Fruit fly (Drosophila melanogaster): ENCODE data around the gene CG42238.
A peak's percentile ranks its signal among the peaks of the same experiment; 100 is the strongest.

CG42238 gene

DNA sequence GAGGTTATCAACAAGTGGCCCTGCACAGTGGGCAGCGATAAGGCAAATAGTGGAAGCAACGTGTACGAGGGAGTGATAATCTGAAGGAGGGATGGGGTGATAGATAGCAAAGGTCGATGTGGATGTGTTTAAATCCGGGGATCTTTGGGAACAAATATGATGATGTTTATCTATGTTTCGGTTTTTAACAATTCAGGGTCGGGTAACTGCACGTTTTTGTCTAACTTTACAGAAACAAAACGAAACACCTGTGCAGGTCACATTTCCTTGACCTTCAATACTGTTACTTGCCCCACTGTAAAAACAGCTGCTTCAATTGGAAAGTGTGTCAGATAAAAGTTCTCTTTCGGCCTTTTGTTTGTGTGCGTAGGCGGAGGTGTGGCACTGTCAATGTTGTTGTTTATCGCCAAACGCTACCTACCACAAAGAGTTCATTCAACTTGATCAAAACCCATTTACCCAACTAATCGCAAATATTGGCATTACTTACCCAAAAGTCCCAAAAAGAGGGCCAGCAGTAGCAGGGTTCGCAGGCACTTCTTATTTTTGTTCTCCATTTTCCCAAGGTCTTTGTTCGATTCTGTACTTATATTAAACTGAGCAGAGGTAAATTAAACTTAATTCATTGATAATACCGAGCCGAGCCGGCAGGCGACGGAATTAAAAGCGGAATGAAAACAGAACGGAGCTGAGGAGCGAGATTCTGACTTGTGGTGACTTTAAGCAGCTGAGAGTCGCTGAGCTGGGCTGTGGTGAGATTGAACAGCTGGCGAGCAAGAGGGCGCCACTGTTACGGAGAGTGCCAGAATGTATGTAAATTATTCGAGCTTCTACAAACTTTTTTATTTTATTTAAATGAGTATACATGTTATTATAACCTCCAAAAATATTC, 129.5 kb downstream of the CG42238 start, which contains the start of gene Mtp (continued):
- TF ChIP-seq GATAe (GFP tag; conservative IDR thresholded peaks at IDR 0.05): no peak
- TF ChIP-seq Jarid2 (GFP tag; optimal IDR thresholded peaks at IDR 0.05): no peak
- TF ChIP-seq ken (GFP tag; IDR thresholded peaks at IDR 0.05): 0 out of 3 replicates have a peak, but pooled peaks have one; percentile 71
- TF ChIP-seq CG2116 (GFP tag; optimal IDR thresholded peaks at IDR 0.05): peak; percentile 37
- peak; percentile 36 for TF ChIP-seq Bdp1 (GFP tag; optimal IDR thresholded peaks at IDR 0.05)
- no peak for TF ChIP-seq Dbx (GFP tag; IDR thresholded peaks at IDR 0.05)
- TF ChIP-seq CG42726 (GFP tag; IDR thresholded peaks at IDR 0.05; ENCODE audit: partially characterized antibody): no peak
- TF ChIP-seq YL-1 (GFP tag; optimal IDR thresholded peaks at IDR 0.05): peak; percentile 56
- peak; percentile 74 for TF ChIP-seq CG15269 (tag; optimal IDR thresholded peaks at IDR 0.05)
- peak; percentile 55 for TF ChIP-seq CG16815 (GFP tag; optimal IDR thresholded peaks at IDR 0.05)
- no peak for TF ChIP-seq Bgb (GFP tag; IDR thresholded peaks at IDR 0.05; ENCODE audit: partially characterized antibody)
- TF ChIP-seq vvl (GFP tag; IDR thresholded peaks at IDR 0.05): peak; percentile 85
- no peak for TF ChIP-seq Dll (GFP tag; IDR thresholded peaks at IDR 0.05; ENCODE audit: partially characterized antibody)
- TF ChIP-seq CG11504 (tag; optimal IDR thresholded peaks at IDR 0.05): peak; percentile 79
- no peak; the same call in 2 of the 3 replicates for TF ChIP-seq Aef1 (GFP tag; IDR thresholded peaks at IDR 0.05)
- TF ChIP-seq disco-r (GFP tag; optimal IDR thresholded peaks at IDR 0.05): peak; percentile 18
- TF ChIP-seq CG15696 (tag; optimal IDR thresholded peaks at IDR 0.05): peak; percentile 55
- peak; percentile 29 for TF ChIP-seq CG8290 (GFP tag; optimal IDR thresholded peaks at IDR 0.05)
- peak; percentile 35 to 78 for TF ChIP-seq CG8290 (tag; optimal IDR thresholded peaks at IDR 0.05)
- TF ChIP-seq Drgx (GFP tag; IDR thresholded peaks at IDR 0.05): peak; percentile 74
- TF ChIP-seq gt (GFP tag; IDR thresholded peaks at IDR 0.05): no peak; the same call in 1 of the 2 replicates
- TF ChIP-seq CG17912 (GFP tag; optimal IDR thresholded peaks at IDR 0.05): no peak
- 0 out of 3 replicates have a peak, but pooled peaks have one; percentile 27 for TF ChIP-seq ase (GFP tag; IDR thresholded peaks at IDR 0.05)
- TF ChIP-seq Myb (GFP tag; optimal IDR thresholded peaks at IDR 0.05): peak; percentile 59
- peak; percentile 57 for TF ChIP-seq E2f2 (GFP tag; IDR thresholded peaks at IDR 0.05)
- peak; percentile 70 for TF ChIP-seq gro (GFP tag; optimal IDR thresholded peaks at IDR 0.05)
- no peak for TF ChIP-seq ham (GFP tag; IDR thresholded peaks at IDR 0.05)
- peak; percentile 44 for TF ChIP-seq CG14441 (GFP tag; IDR thresholded peaks at IDR 0.05)
- peak; percentile 24 for TF ChIP-seq HmgD (GFP tag; optimal IDR thresholded peaks at IDR 0.05)
- peak; percentile 67 for TF ChIP-seq lab (GFP tag; optimal IDR thresholded peaks at IDR 0.05)
- TF ChIP-seq CG18764 (GFP tag; optimal IDR thresholded peaks at IDR 0.05): peak; percentile 24
- TF ChIP-seq Hr78 (GFP tag; optimal IDR thresholded peaks at IDR 0.05): peak in 1 of 2 experiments; percentile 99
- peak; percentile 73 for TF ChIP-seq az2 (GFP tag; optimal IDR thresholded peaks at IDR 0.05)
- TF ChIP-seq sna (GFP tag; IDR thresholded peaks at IDR 0.05; ENCODE audit: partially characterized antibody): no peak
- peak; percentile 47 for TF ChIP-seq dm (GFP tag; optimal IDR thresholded peaks at IDR 0.05)
- peak; percentile 80 for TF ChIP-seq CG2678 (tag; optimal IDR thresholded peaks at IDR 0.05)
- no peak for TF ChIP-seq br (optimal IDR thresholded peaks at IDR 0.05)
- TF ChIP-seq CG12155 (GFP tag; optimal IDR thresholded peaks at IDR 0.05): peak; percentile 73
- TF ChIP-seq CG7963 (GFP tag; IDR thresholded peaks at IDR 0.05; ENCODE audit: partially characterized antibody): no peak
- TF ChIP-seq sima (GFP tag; optimal IDR thresholded peaks at IDR 0.05): no peak
- no peak for TF ChIP-seq toy (GFP tag; IDR thresholded peaks at IDR 0.05)
- peak; percentile 78 for TF ChIP-seq Mad (GFP tag; optimal IDR thresholded peaks at IDR 0.05)
- peak; percentile 57 for TF ChIP-seq Fer1 (GFP tag; optimal IDR thresholded peaks at IDR 0.05)
- no peak for TF ChIP-seq h (optimal IDR thresholded peaks at IDR 0.05)
- TF ChIP-seq dmrt11E (tag; optimal IDR thresholded peaks at IDR 0.05): peak; percentile 76
- peak; percentile 80 for TF ChIP-seq lilli (GFP tag; optimal IDR thresholded peaks at IDR 0.05)
- TF ChIP-seq CG8944 (GFP tag; optimal IDR thresholded peaks at IDR 0.05): peak; percentile 76
- no peak for TF ChIP-seq MTF-1 (GFP tag; optimal IDR thresholded peaks at IDR 0.05; ENCODE audit: borderline replicate concordance)
- TF ChIP-seq pnt (GFP tag; optimal IDR thresholded peaks at IDR 0.05): peak; percentile 79
